Worm (Caenorhabditis elegans) whole organism, L2 larva: ENCODE measurements around the gene asp-18.

Experiments
- C34F6.9 ChIP-seq: fragments of 150-350 bp; optimal IDR thresholded peaks from 2 replicates; lab custom pipeline; 2014; ENCODE audit warnings: missing biosample characterization, missing genetic modification characterization
- F13H6.1 ChIP-seq: sonication (generic microtip); optimal IDR thresholded peaks from 2 replicates; lab custom pipeline; 2016; ENCODE audit warnings: missing genetic modification characterization, missing compliant biosample characterization
- R02D3.7 ChIP-seq: fragments of 150-350 bp; optimal IDR thresholded peaks from 2 replicates; lab custom pipeline; 2014; ENCODE audit warnings: missing biosample characterization, missing genetic modification characterization
- alr-1 ChIP-seq: fragments of 150-350 bp; optimal IDR thresholded peaks from 2 replicates; lab custom pipeline; 2014; ENCODE audit warnings: missing biosample characterization, missing genetic modification characterization
- aly-2 ChIP-seq: fragments of 150-350 bp; optimal IDR thresholded peaks from 2 replicates; lab custom pipeline; 2014; ENCODE audit warnings: missing biosample characterization, missing genetic modification characterization
- ama-1 ChIP-seq: fragments of 150-350 bp; optimal IDR thresholded peaks from 2 replicates; lab custom pipeline; 2018; ENCODE audit warnings: inconsistent platforms
- blmp-1 ChIP-seq: sonication (generic microtip); optimal IDR thresholded peaks from 2 replicates; lab custom pipeline; 2017; ENCODE audit warnings: missing genetic modification characterization, mild to moderate bottlenecking, missing compliant biosample characterization, antibody characterized with exemption, moderate library complexity; ENCODE audit not compliant: insufficient read depth
- ceh-16 ChIP-seq: fragments of 150-350 bp; optimal IDR thresholded peaks from 2 replicates; lab custom pipeline; 2014; ENCODE audit warnings: missing biosample characterization, missing genetic modification characterization
- ceh-82 ChIP-seq: fragments of 150-350 bp; optimal IDR thresholded peaks from 2 replicates; lab custom pipeline; 2014; ENCODE audit warnings: missing biosample characterization, missing genetic modification characterization
- crh-2 ChIP-seq: sonication (generic microtip); optimal IDR thresholded peaks from 2 replicates; lab custom pipeline; 2017; ENCODE audit warnings: missing biosample characterization, missing genetic modification characterization
- egl-27 ChIP-seq: sonication (generic microtip); optimal IDR thresholded peaks from 3 replicates; lab custom pipeline; 2017; ENCODE audit warnings: missing biosample characterization, missing genetic modification reagents, missing genetic modification characterization
- elt-1 ChIP-seq: fragments of 150-350 bp; optimal IDR thresholded peaks from 2 replicates; lab custom pipeline; 2014; ENCODE audit warnings: missing biosample characterization, missing genetic modification characterization
- elt-3 ChIP-seq: sonication (generic microtip); optimal IDR thresholded peaks from 2 replicates; lab custom pipeline; 2017; ENCODE audit warnings: missing biosample characterization, missing genetic modification characterization
- fos-1 ChIP-seq: fragments of 150-350 bp; optimal IDR thresholded peaks from 2 replicates; lab custom pipeline; 2014; ENCODE audit warnings: missing biosample characterization, missing genetic modification characterization
- gmeb-1 ChIP-seq: fragments of 150-350 bp; optimal IDR thresholded peaks from 2 replicates; lab custom pipeline; 2014; ENCODE audit warnings: missing biosample characterization, missing genetic modification characterization
- lin-11 ChIP-seq: fragments of 150-350 bp; sonication (generic microtip); optimal IDR thresholded peaks from 2 replicates; lab custom pipeline; 2014; ENCODE audit warnings: missing biosample characterization, missing genetic modification characterization, inconsistent platforms, mixed read lengths
- lin-13 ChIP-seq: fragments of 150-350 bp; optimal IDR thresholded peaks from 2 replicates; lab custom pipeline; 2014; ENCODE audit warnings: missing biosample characterization, missing genetic modification reagents, missing genetic modification characterization
- lin-39 ChIP-seq: fragments of 150-350 bp; optimal IDR thresholded peaks from 2 replicates; lab custom pipeline; 2014; ENCODE audit warnings: missing biosample characterization, missing genetic modification reagents, missing genetic modification characterization
- lsy-2 ChIP-seq, 2 experiments: fragments of 150-350 bp in 1 of 2; sonication (generic microtip) in 1 of 2; optimal IDR thresholded peaks; 2 replicates each; lab custom pipeline; 2014 to 2017; ENCODE audit warnings: missing biosample characterization in 2 of 2, missing genetic modification characterization in 2 of 2
- mbf-1 ChIP-seq: sonication (generic microtip); optimal IDR thresholded peaks from 2 replicates; lab custom pipeline; 2017; ENCODE audit warnings: missing biosample characterization, missing genetic modification characterization
- mdl-1 ChIP-seq, 2 experiments: fragments of 150-350 bp in 1 of 2; sonication (generic microtip) in 1 of 2; optimal IDR thresholded peaks; 2 replicates each; lab custom pipeline; 2017; ENCODE audit warnings: missing biosample characterization in 2 of 2, missing genetic modification characterization in 2 of 2
- nhr-11 ChIP-seq: fragments of 150-350 bp; optimal IDR thresholded peaks from 2 replicates; lab custom pipeline; 2014; ENCODE audit warnings: missing biosample characterization, missing genetic modification characterization
- nhr-12 ChIP-seq: fragments of 150-350 bp; optimal IDR thresholded peaks from 2 replicates; lab custom pipeline; 2014; ENCODE audit warnings: missing biosample characterization, missing genetic modification characterization
- nhr-129 ChIP-seq: fragments of 150-350 bp; optimal IDR thresholded peaks from 2 replicates; lab custom pipeline; 2014; ENCODE audit warnings: missing biosample characterization, missing genetic modification characterization
- nhr-21 ChIP-seq: fragments of 150-350 bp; optimal IDR thresholded peaks from 2 replicates; lab custom pipeline; 2014; ENCODE audit warnings: missing biosample characterization, missing genetic modification characterization
- nhr-23 ChIP-seq: fragments of 150-350 bp; optimal IDR thresholded peaks from 2 replicates; lab custom pipeline; 2014; ENCODE audit warnings: missing biosample characterization, missing genetic modification reagents, missing genetic modification characterization
- nhr-237 ChIP-seq: fragments of 150-350 bp; optimal IDR thresholded peaks from 2 replicates; lab custom pipeline; 2014; ENCODE audit warnings: missing biosample characterization, missing genetic modification characterization
- nhr-6 ChIP-seq: fragments of 150-350 bp; optimal IDR thresholded peaks from 2 replicates; lab custom pipeline; 2014; ENCODE audit warnings: missing biosample characterization, missing genetic modification characterization
- peb-1 ChIP-seq: fragments of 150-350 bp; optimal IDR thresholded peaks from 2 replicates; lab custom pipeline; 2014; ENCODE audit warnings: missing biosample characterization, missing genetic modification characterization
- sem-4 ChIP-seq: fragments of 150-350 bp; optimal IDR thresholded peaks from 2 replicates; lab custom pipeline; 2014; ENCODE audit warnings: missing biosample characterization, missing genetic modification reagents, missing genetic modification characterization
- skn-1 ChIP-seq: sonication (generic microtip); optimal IDR thresholded peaks from 2 replicates; lab custom pipeline; 2017; ENCODE audit warnings: missing biosample characterization, missing genetic modification characterization
- sma-3 ChIP-seq: sonication (generic microtip); optimal IDR thresholded peaks from 2 replicates; lab custom pipeline; 2016; ENCODE audit warnings: missing genetic modification reagents, missing genetic modification characterization, missing compliant biosample characterization
- sma-9 ChIP-seq, 2 experiments: fragments of 150-350 bp in 1 of 2; sonication (generic microtip) in 1 of 2; optimal IDR thresholded peaks; 2 replicates each; lab custom pipeline; 2014 to 2016; ENCODE audit warnings: missing genetic modification characterization in 2 of 2, mild to moderate bottlenecking in 1 of 2, missing biosample characterization in 1 of 2, missing compliant biosample characterization in 1 of 2, missing genetic modification reagents in 1 of 2, moderate library complexity in 1 of 2
- snpc-4 ChIP-seq: fragments of 150-350 bp; optimal IDR thresholded peaks from 2 replicates; lab custom pipeline; 2014; ENCODE audit warnings: missing biosample characterization, missing genetic modification characterization
- unc-55 ChIP-seq: fragments of 150-350 bp; sonication (generic microtip); optimal IDR thresholded peaks from 3 replicates; lab custom pipeline; 2014; ENCODE audit warnings: missing biosample characterization, missing genetic modification reagents, missing genetic modification characterization
- unc-62 ChIP-seq: fragments of 150-350 bp; optimal IDR thresholded peaks from 2 replicates; lab custom pipeline; 2014; ENCODE audit warnings: missing biosample characterization, missing genetic modification reagents, missing genetic modification characterization
- ztf-1 ChIP-seq: fragments of 200-800 bp; sonication (Bioruptor generic); conservative IDR thresholded peaks from 2 replicates; pipeline ENCODE4 v1.3.6; 2022; ENCODE audit warnings: missing genetic modification characterization, missing compliant biosample characterization
- ztf-11 ChIP-seq: sonication (generic microtip); optimal IDR thresholded peaks from 2 replicates; lab custom pipeline; 2017; ENCODE audit warnings: missing biosample characterization, missing genetic modification characterization
- ztf-4 ChIP-seq: fragments of 150-350 bp; optimal IDR thresholded peaks from 2 replicates; lab custom pipeline; 2014; ENCODE audit warnings: missing biosample characterization, missing genetic modification characterization

The asp-18 gene

ce11 chrV:18699326-18699725 lies 32.2 kb downstream of the asp-18 start, which contains the start of gene nhr-241:
TSS of gene nhr-241 (plus strand) at chrV:18699451.
- no peak for TF ChIP-seq elt-1
- no peak for TF ChIP-seq R02D3.7 (tag; lab: Kevin White, UChicago)
- no peak for TF ChIP-seq nhr-23 (tag; lab: Kevin White, UChicago)
- no peak for TF ChIP-seq fos-1
- TF ChIP-seq lin-11 (tag; lab: Kevin White, UChicago): no peak
- TF ChIP-seq nhr-129 (tag; lab: Kevin White, UChicago): no peak
- TF ChIP-seq egl-27 (tag; lab: Kevin White, UChicago): no peak
- no peak for TF ChIP-seq lin-39 (tag; lab: Kevin White, UChicago)
- TF ChIP-seq mbf-1 (tag; lab: Kevin White, UChicago): no peak
- TF ChIP-seq F13H6.1 (tag; lab: Kevin White, UChicago): no peak
- no peak for TF ChIP-seq ztf-4 (tag; lab: Kevin White, UChicago)
- TF ChIP-seq blmp-1 (tag; lab: Kevin White, UChicago): no peak
- TF ChIP-seq ama-1 (lab: Kevin White, UChicago): no peak
- no peak for TF ChIP-seq unc-62
- TF ChIP-seq alr-1 (tag; lab: Kevin White, UChicago): no peak

- TF ChIP-seq nhr-237 (no peak), ceh-16 (no peak), lin-11 (tag; lab: Kevin White, UChicago) (no peak), mdl-1 (tag; optimal IDR thresholded peaks at IDR 0.05; lab: Kevin White, UChicago) (no peak), sma-3 (GFP tag; lab: Kevin White, UChicago) (no peak)
These were observed 36.0 kb downstream of the asp-18 start for ce11 chrV:18695469-18695868.

ce11 chrV:18689681-18690080 lies 41.8 kb downstream of the asp-18 start, which contains the start of the genes ubc-19 and Y69H2.7:
TSS of gene ubc-19 (minus strand) at chrV:18689762.
TSS of gene Y69H2.7 (plus strand) at chrV:18689989.
- TF ChIP-seq snpc-4 (tag; lab: Kevin White, UChicago) (no peak), F13H6.1 (tag; lab: Kevin White, UChicago) (no peak), lin-39 (tag; lab: Kevin White, UChicago) (no peak), nhr-12 (tag; lab: Kevin White, UChicago) (no peak), elt-3 (tag; lab: Kevin White, UChicago) (no peak), blmp-1 (tag; lab: Kevin White, UChicago) (no peak), C34F6.9 (tag; lab: Kevin White, UChicago) (peak; percentile 5), lin-13 (GFP tag; lab: Kevin White, UChicago) (peak; percentile 47), skn-1 (no peak), lsy-2 (tag; optimal IDR thresholded peaks at IDR 0.05; lab: Kevin White, UChicago) (peak; percentile 22 to 50), aly-2 (tag; lab: Kevin White, UChicago) (no peak), crh-2 (no peak), peb-1 (no peak), sma-9 (GFP tag; optimal IDR thresholded peaks at IDR 0.05; lab: Kevin White, UChicago) (no peak), sma-9 (tag; optimal IDR thresholded peaks at IDR 0.05; lab: Kevin White, UChicago) (no peak), unc-55 (peak; percentile 35), nhr-11 (tag; lab: Kevin White, UChicago) (no peak), nhr-6 (tag; lab: Kevin White, UChicago) (no peak), nhr-21 (tag; lab: Kevin White, UChicago) (no peak), ztf-11 (tag; lab: Kevin White, UChicago) (no peak), ztf-1 (GFP tag; lab: Robert Waterston, UW) (no peak), ceh-82 (tag; lab: Kevin White, UChicago) (no peak)

ce11 chrV:18687361-18687760 lies 44.1 kb downstream of the asp-18 start:
- no peak for TF ChIP-seq lsy-2 (tag; optimal IDR thresholded peaks at IDR 0.05; lab: Kevin White, UChicago)
- TF ChIP-seq sem-4 (tag; lab: Kevin White, UChicago): no peak
- no peak for TF ChIP-seq nhr-23 (tag; lab: Kevin White, UChicago)
- TF ChIP-seq elt-1: no peak
- no peak for TF ChIP-seq fos-1
- TF ChIP-seq peb-1: no peak
- no peak for TF ChIP-seq crh-2
- TF ChIP-seq sma-3 (GFP tag; lab: Kevin White, UChicago): no peak
- no peak for TF ChIP-seq R02D3.7 (tag; lab: Kevin White, UChicago)
- no peak for TF ChIP-seq lin-13 (GFP tag; lab: Kevin White, UChicago)
- no peak for TF ChIP-seq lin-11 (tag; lab: Kevin White, UChicago)
- no peak for TF ChIP-seq gmeb-1 (tag; lab: Kevin White, UChicago)
- TF ChIP-seq nhr-21 (tag; lab: Kevin White, UChicago): no peak
- no peak for TF ChIP-seq blmp-1 (tag; lab: Kevin White, UChicago)
- TF ChIP-seq, all 48 proteins: peak for 0
